Worm (Caenorhabditis elegans) whole organism, L2 larva: ENCODE data around the gene T16H12.2.

Experiments
- C34F6.9 ChIP-seq: fragments of 150-350 bp; optimal IDR thresholded peaks from 2 replicates; lab custom pipeline; 2014; ENCODE audit warnings: missing biosample characterization, missing genetic modification characterization
- R02D3.7 ChIP-seq: fragments of 150-350 bp; optimal IDR thresholded peaks from 2 replicates; lab custom pipeline; 2014; ENCODE audit warnings: missing biosample characterization, missing genetic modification characterization
- ama-1 ChIP-seq: fragments of 150-350 bp; optimal IDR thresholded peaks from 2 replicates; lab custom pipeline; 2018; ENCODE audit warnings: inconsistent platforms
- blmp-1 ChIP-seq: sonication (generic microtip); optimal IDR thresholded peaks from 2 replicates; lab custom pipeline; 2017; ENCODE audit warnings: missing genetic modification characterization, mild to moderate bottlenecking, missing compliant biosample characterization, antibody characterized with exemption, moderate library complexity; ENCODE audit not compliant: insufficient read depth
- egl-27 ChIP-seq: sonication (generic microtip); optimal IDR thresholded peaks from 3 replicates; lab custom pipeline; 2017; ENCODE audit warnings: missing biosample characterization, missing genetic modification reagents, missing genetic modification characterization
- lin-39 ChIP-seq: fragments of 150-350 bp; optimal IDR thresholded peaks from 2 replicates; lab custom pipeline; 2014; ENCODE audit warnings: missing biosample characterization, missing genetic modification reagents, missing genetic modification characterization
- ztf-4 ChIP-seq: fragments of 150-350 bp; optimal IDR thresholded peaks from 2 replicates; lab custom pipeline; 2014; ENCODE audit warnings: missing biosample characterization, missing genetic modification characterization

DNA sequence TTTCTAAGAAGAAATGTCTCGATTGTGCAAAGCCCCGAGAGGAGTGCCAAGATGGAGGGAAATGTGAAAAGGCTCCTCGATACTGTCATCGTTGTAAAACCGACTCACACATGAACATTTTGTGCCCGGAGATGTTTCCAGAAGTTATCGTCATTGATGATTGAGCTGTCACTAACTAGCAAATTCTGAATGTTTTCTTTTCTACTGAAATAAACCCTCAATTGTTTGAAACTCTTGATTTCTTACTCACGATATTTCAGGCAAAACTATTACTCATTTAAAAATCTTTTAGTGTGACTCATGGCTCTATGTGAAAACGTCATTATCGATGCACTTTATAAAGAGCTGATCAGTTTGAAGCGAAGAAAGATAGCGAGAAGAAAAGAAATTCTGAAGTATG, 980 bp upstream of the T16H12.2 start, which contains the start of gene T16H12.13:
- TF ChIP-seq blmp-1 (tag; lab: Kevin White, UChicago) (no peak), R02D3.7 (no peak), ztf-4 (tag; lab: Kevin White, UChicago) (no peak), ama-1 (lab: Kevin White, UChicago) (no peak), egl-27 (tag; lab: Kevin White, UChicago) (no peak), lin-39 (no peak), C34F6.9 (tag; lab: Kevin White, UChicago) (no peak)
